Worm (Caenorhabditis elegans) whole organism, L3 larva: ENCODE measurements around the gene Y47D3A.34.

ENCODE experiments used
- ZK546.5 ChIP-seq: sonication (generic microtip); optimal IDR thresholded peaks from 2 replicates; lab custom pipeline; 2017; ENCODE audit warnings: missing biosample characterization, missing genetic modification characterization
- aly-2 ChIP-seq: fragments of 150-350 bp; optimal IDR thresholded peaks from 2 replicates; lab custom pipeline; 2014; ENCODE audit warnings: missing biosample characterization, missing genetic modification characterization
- ama-1 ChIP-seq: fragments of 150-350 bp; optimal IDR thresholded peaks from 2 replicates; lab custom pipeline; 2018
- ceh-16 ChIP-seq: sonication (generic microtip); optimal IDR thresholded peaks from 2 replicates; lab custom pipeline; 2017; ENCODE audit warnings: missing biosample characterization, missing genetic modification characterization
- ceh-28 ChIP-seq: fragments of 150-350 bp; optimal IDR thresholded peaks from 2 replicates; lab custom pipeline; 2014; ENCODE audit warnings: missing biosample characterization, missing genetic modification reagents, missing genetic modification characterization
- ceh-82 ChIP-seq: fragments of 150-350 bp; optimal IDR thresholded peaks from 2 replicates; lab custom pipeline; 2014; ENCODE audit warnings: missing biosample characterization, missing genetic modification characterization
- daf-12 ChIP-seq: fragments of 150-350 bp; optimal IDR thresholded peaks from 2 replicates; lab custom pipeline; 2014; ENCODE audit warnings: missing biosample characterization, missing genetic modification reagents, missing genetic modification characterization
- egl-27 ChIP-seq: sonication (generic microtip); optimal IDR thresholded peaks from 4 replicates; lab custom pipeline; 2017; ENCODE audit warnings: missing biosample characterization, missing genetic modification reagents, missing genetic modification characterization
- egl-5 ChIP-seq: fragments of 150-350 bp; optimal IDR thresholded peaks from 2 replicates; lab custom pipeline; 2017; ENCODE audit warnings: missing biosample characterization, missing genetic modification reagents, missing genetic modification characterization, inconsistent platforms
- elt-2 ChIP-seq: sonication (generic microtip); optimal IDR thresholded peaks from 2 replicates; lab custom pipeline; 2016; ENCODE audit warnings: missing genetic modification reagents, mild to moderate bottlenecking, missing genetic modification characterization, missing compliant biosample characterization
- elt-3 ChIP-seq, 3 experiments: fragments of 150-350 bp in 1 of 3; sonication (generic microtip) in 2 of 3; optimal IDR thresholded peaks; 2 replicates in 2 of 3; 4 replicates in 1 of 3; lab custom pipeline; 2014 to 2017; ENCODE audit warnings: missing biosample characterization in 3 of 3, missing genetic modification characterization in 3 of 3
- eor-1 ChIP-seq, 2 experiments: fragments of 150-350 bp; optimal IDR thresholded peaks; 2 replicates each; lab custom pipeline; 2014 to 2018; ENCODE audit warnings: missing biosample characterization in 2 of 2, missing genetic modification characterization in 2 of 2
- fkh-10 ChIP-seq: sonication (generic microtip); optimal IDR thresholded peaks from 2 replicates; lab custom pipeline; 2017; ENCODE audit warnings: missing biosample characterization, missing genetic modification reagents, missing genetic modification characterization
- fos-1 ChIP-seq: fragments of 150-350 bp; optimal IDR thresholded peaks from 2 replicates; lab custom pipeline; 2014; ENCODE audit warnings: missing biosample characterization, missing genetic modification characterization
- hmg-11 ChIP-seq: sonication (generic microtip); optimal IDR thresholded peaks from 2 replicates; lab custom pipeline; 2016; ENCODE audit warnings: missing genetic modification characterization, missing compliant biosample characterization
- jun-1 ChIP-seq: fragments of 150-350 bp; optimal IDR thresholded peaks from 2 replicates; lab custom pipeline; 2014; ENCODE audit warnings: missing biosample characterization, missing genetic modification reagents, missing genetic modification characterization
- lin-15B ChIP-seq: fragments of 150-350 bp; optimal IDR thresholded peaks from 2 replicates; lab custom pipeline; 2014; ENCODE audit warnings: missing biosample characterization, missing genetic modification characterization
- lin-39 ChIP-seq: fragments of 150-350 bp; optimal IDR thresholded peaks from 2 replicates; lab custom pipeline; 2018; ENCODE audit warnings: missing biosample characterization, missing genetic modification reagents, missing genetic modification characterization
- mml-1 ChIP-seq: fragments of 150-350 bp; sonication (generic microtip); optimal IDR thresholded peaks from 3 replicates; lab custom pipeline; 2014; ENCODE audit warnings: missing biosample characterization, missing genetic modification characterization
- nfya-1 ChIP-seq: sonication (generic microtip); optimal IDR thresholded peaks from 2 replicates; lab custom pipeline; 2017; ENCODE audit warnings: missing genetic modification characterization, mild to moderate bottlenecking, missing compliant biosample characterization, antibody characterized with exemption, moderate library complexity; ENCODE audit not compliant: insufficient read depth
- nhr-23 ChIP-seq: fragments of 150-350 bp; optimal IDR thresholded peaks from 2 replicates; lab custom pipeline; 2014; ENCODE audit warnings: missing biosample characterization, missing genetic modification reagents, missing genetic modification characterization
- nhr-25 ChIP-seq: sonication (generic microtip); optimal IDR thresholded peaks from 2 replicates; lab custom pipeline; 2017; ENCODE audit warnings: missing biosample characterization, missing genetic modification characterization
- nhr-28 ChIP-seq: fragments of 150-350 bp; optimal IDR thresholded peaks from 2 replicates; lab custom pipeline; 2014; ENCODE audit warnings: missing biosample characterization, missing genetic modification characterization
- nhr-43 ChIP-seq: sonication (generic microtip); optimal IDR thresholded peaks from 2 replicates; lab custom pipeline; 2016; ENCODE audit warnings: mild to moderate bottlenecking, missing genetic modification characterization, missing compliant biosample characterization; ENCODE audit not compliant: poor library complexity, severe bottlenecking
- nhr-67 ChIP-seq: fragments of 150-350 bp; optimal IDR thresholded peaks from 2 replicates; lab custom pipeline; 2014; ENCODE audit warnings: missing biosample characterization, missing genetic modification characterization
- nhr-76 ChIP-seq: fragments of 150-350 bp; sonication (generic microtip); optimal IDR thresholded peaks from 5 replicates; lab custom pipeline; 2014; ENCODE audit warnings: missing biosample characterization, missing genetic modification characterization
- pha-4 ChIP-seq: fragments of 150-350 bp; optimal IDR thresholded peaks from 2 replicates; lab custom pipeline; 2014; ENCODE audit warnings: missing biosample characterization, missing genetic modification reagents, missing genetic modification characterization
- pqm-1 ChIP-seq: fragments of 150-350 bp; optimal IDR thresholded peaks from 2 replicates; lab custom pipeline; 2017; ENCODE audit warnings: missing biosample characterization, missing genetic modification characterization, inconsistent platforms
- sea-2 ChIP-seq: fragments of 150-350 bp; sonication (generic microtip); optimal IDR thresholded peaks from 4 replicates; lab custom pipeline; 2014; ENCODE audit warnings: missing biosample characterization, missing genetic modification reagents, missing genetic modification characterization
- skn-1 ChIP-seq: fragments of 150-350 bp; optimal IDR thresholded peaks from 2 replicates; lab custom pipeline; 2014; ENCODE audit warnings: missing biosample characterization, missing genetic modification characterization
- snpc-4 ChIP-seq: fragments of 150-350 bp; optimal IDR thresholded peaks from 2 replicates; lab custom pipeline; 2014; ENCODE audit warnings: missing biosample characterization, missing genetic modification characterization
- tbx-2 ChIP-seq: sonication (generic microtip); optimal IDR thresholded peaks from 2 replicates; lab custom pipeline; 2016; ENCODE audit warnings: mild to moderate bottlenecking, missing genetic modification characterization, missing compliant biosample characterization

The Y47D3A.34 gene

ce11 chrIII:11202992-11203391, 31.7 kb downstream of the Y47D3A.34 start:
- TF ChIP-seq fkh-10 (peak; percentile 13), pqm-1 (tag; lab: Kevin White, UChicago) (no peak), lin-15B (tag; lab: Kevin White, UChicago) (peak; percentile 15), tbx-2 (tag; lab: Kevin White, UChicago) (peak; percentile 12), daf-12 (tag; lab: Kevin White, UChicago) (no peak), nfya-1 (peak; percentile 83), hmg-11 (tag; lab: Kevin White, UChicago) (peak; percentile 49), lin-39 (tag; lab: Kevin White, UChicago) (peak; percentile 93), snpc-4 (tag; lab: Kevin White, UChicago) (peak; percentile 13), nhr-67 (tag; lab: Kevin White, UChicago) (no peak), skn-1 (peak; percentile 11), egl-27 (tag; lab: Kevin White, UChicago) (no peak), nhr-43 (tag; lab: Kevin White, UChicago) (no peak)

DNA sequence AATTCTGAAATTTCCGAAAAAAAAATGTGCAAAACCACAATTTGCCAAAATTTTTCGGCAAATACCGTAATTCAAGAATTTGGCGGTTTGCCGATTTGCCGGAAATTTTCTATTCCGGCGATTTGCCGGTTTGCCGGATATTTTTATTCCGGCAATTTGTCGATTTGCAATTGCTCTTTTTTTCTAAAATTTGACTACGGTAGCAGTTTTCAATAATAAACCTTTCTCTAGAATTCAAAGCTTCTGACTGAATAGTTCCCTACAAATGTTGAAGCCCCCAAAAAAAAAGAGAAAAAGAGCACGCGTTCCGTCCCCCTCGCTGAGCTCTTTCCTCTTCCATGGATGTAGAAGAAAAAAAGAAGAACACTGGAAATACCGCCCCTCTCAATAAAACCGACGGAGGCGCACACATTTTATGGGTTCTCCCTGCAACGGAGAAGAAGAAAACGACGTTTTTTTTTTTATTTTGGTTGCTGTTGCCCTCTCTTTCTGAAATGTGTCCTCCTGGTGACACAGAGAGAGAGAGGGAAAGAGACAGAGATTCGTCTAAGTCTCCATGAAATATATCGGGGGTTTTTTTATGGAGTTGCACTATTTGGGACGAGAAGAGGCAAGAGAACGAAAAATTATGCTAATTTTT, 33.7 kb downstream of the Y47D3A.34 start:
- TF ChIP-seq egl-5 (tag; lab: Kevin White, UChicago) (peak; percentile 75), eor-1 (tag; optimal IDR thresholded peaks at IDR 0.05; lab: Kevin White, UChicago) (no peak), lin-39 (tag; lab: Kevin White, UChicago) (peak; percentile 54), fos-1 (no peak), pqm-1 (tag; lab: Kevin White, UChicago) (no peak), nhr-67 (tag; lab: Kevin White, UChicago) (no peak), hmg-11 (tag; lab: Kevin White, UChicago) (peak; percentile 59), jun-1 (no peak), nfya-1 (peak; percentile 61), nhr-23 (tag; lab: Kevin White, UChicago) (no peak), nhr-25 (tag; lab: Kevin White, UChicago) (no peak)

ce11 chrIII:11197327-11197726, 37.3 kb downstream of the Y47D3A.34 start:
- TF ChIP-seq nhr-76 (no peak), daf-12 (tag; lab: Kevin White, UChicago) (no peak), pha-4 (tag; lab: Kevin White, UChicago) (peak; percentile 4), aly-2 (tag; lab: Kevin White, UChicago) (no peak), elt-2 (tag; lab: Kevin White, UChicago) (peak; percentile 89), sea-2 (GFP tag; lab: Kevin White, UChicago) (no peak), pqm-1 (tag; lab: Kevin White, UChicago) (peak; percentile 76), fos-1 (no peak), nhr-28 (tag; lab: Kevin White, UChicago) (no peak), nhr-23 (tag; lab: Kevin White, UChicago) (no peak), fkh-10 (no peak), mml-1 (tag; lab: Kevin White, UChicago) (no peak), egl-27 (tag; lab: Kevin White, UChicago) (no peak), nfya-1 (peak; percentile 0), ceh-82 (no peak), tbx-2 (tag; lab: Kevin White, UChicago) (no peak), lin-39 (tag; lab: Kevin White, UChicago) (no peak), ceh-16 (tag; lab: Kevin White, UChicago) (no peak), ama-1 (no peak), elt-3 (tag; optimal IDR thresholded peaks at IDR 0.05; lab: Kevin White, UChicago) (no peak), ceh-28 (tag; lab: Kevin White, UChicago) (no peak), ZK546.5 (no peak)

DNA sequence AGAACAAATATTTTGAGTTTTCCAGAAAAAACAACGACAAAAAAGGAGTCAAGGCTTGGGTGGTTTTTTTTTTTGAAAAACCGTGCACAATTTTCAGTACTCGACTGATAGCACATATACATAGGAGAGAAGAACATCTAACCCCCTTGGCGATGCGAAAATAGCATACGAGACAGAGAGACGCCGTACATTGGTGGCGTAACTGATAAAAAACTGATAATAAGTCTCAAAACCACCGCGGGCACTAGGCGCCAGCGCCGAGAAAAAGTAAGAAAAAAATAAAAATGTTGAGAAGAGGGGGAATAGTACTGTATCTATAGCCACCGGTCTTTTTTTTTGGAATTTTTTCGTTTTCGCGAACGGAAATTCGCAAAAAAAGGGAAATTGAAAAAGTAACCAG, 39.1 kb downstream of the Y47D3A.34 start:
- peak; percentile 12 for TF ChIP-seq pha-4 (tag; lab: Kevin White, UChicago)
- no peak for TF ChIP-seq hmg-11 (tag; lab: Kevin White, UChicago)
- TF ChIP-seq pqm-1 (tag; lab: Kevin White, UChicago): peak; percentile 54
- peak; percentile 89 for TF ChIP-seq elt-2 (tag; lab: Kevin White, UChicago)
- TF ChIP-seq nfya-1: no peak

DNA sequence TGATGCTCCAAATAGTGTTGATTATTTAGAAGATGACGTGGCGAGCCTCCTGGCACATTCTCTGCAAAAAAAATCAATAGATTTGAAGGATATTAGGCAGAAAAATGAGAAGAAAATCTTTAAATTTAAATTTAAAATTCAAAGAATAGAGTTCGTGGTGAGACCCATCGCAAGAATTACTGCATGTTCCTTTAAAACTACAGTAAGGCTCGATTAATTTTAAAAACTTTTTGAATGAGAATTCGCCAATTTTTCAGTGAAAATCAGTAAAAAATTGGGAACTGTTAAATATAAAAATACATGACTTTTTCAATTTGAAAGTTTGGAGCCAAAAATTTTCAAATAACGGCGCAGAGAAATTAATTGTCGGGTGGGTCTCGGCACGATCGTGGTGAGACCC, 39.5 kb downstream of the Y47D3A.34 start, which contains the start of gene tra-1:
TSS of gene tra-1 (minus strand) at position 62 of the 400 bp plus-strand sequence.
- no peak for TF ChIP-seq ceh-82
- TF ChIP-seq sea-2 (GFP tag; lab: Kevin White, UChicago): no peak
- TF ChIP-seq eor-1 (tag; optimal IDR thresholded peaks at IDR 0.05; lab: Kevin White, UChicago): no peak
- no peak for TF ChIP-seq skn-1
- no peak for TF ChIP-seq elt-2 (tag; lab: Kevin White, UChicago)
- TF ChIP-seq ZK546.5: no peak
